Worm (Caenorhabditis elegans): Measurements from ENCODE around the gene grwd-1.

grwd-1 gene

ce11 chrIII:5196298-5197045, 43.2 kb downstream of the grwd-1 start:
- TF ChIP-seq nhr-25 (tag; optimal IDR thresholded peaks at IDR 0.05) (peak; percentile 31), lin-15B (tag; optimal IDR thresholded peaks at IDR 0.05) (no peak), elt-3 (tag; optimal IDR thresholded peaks at IDR 0.05) (peak in 1 of 3 experiments; percentile 71), ama-1 (optimal IDR thresholded peaks at IDR 0.05) (peak; percentile 69), nhr-43 (tag; optimal IDR thresholded peaks at IDR 0.05; ENCODE audit: poor library complexity, severe bottlenecking) (peak; percentile 19), elt-2 (tag; optimal IDR thresholded peaks at IDR 0.05) (peak; percentile 52), ZK546.5 (tag; optimal IDR thresholded peaks at IDR 0.05) (no peak)

DNA sequence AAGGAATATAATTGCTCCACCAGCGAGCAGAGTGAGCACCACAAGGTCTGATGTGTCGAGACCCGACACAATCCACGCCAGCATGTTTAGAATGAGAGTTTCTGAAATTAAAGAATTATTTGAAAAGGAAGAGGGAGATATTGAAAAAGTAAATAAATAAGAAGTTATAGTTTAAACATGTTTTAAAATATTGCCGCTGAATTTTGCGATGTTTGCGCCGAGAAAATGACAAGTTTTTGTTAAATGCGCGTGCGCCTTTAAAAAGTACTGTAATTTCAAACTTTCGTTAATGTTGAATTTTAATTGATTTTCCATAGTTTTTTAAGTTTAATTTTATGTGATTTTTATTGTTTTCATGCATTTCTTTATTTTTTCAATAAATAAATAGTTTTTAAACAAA, 46.3 kb downstream of the grwd-1 start, which contains the start of gene emb-8:
Gene emb-8, minus strand, starts transcription at position 101 of the 400 bp plus-strand sequence.
- TF ChIP-seq unc-39 (tag; optimal IDR thresholded peaks at IDR 0.05) (no peak), ceh-9 (tag; optimal IDR thresholded peaks at IDR 0.05) (no peak), nhr-12 (tag; optimal IDR thresholded peaks at IDR 0.05) (no peak), lin-39 (tag; optimal IDR thresholded peaks at IDR 0.05) (no peak), jun-1 (tag; optimal IDR thresholded peaks at IDR 0.05) (no peak), fkh-10 (GFP tag; optimal IDR thresholded peaks at IDR 0.05) (no peak), skn-1 (tag; optimal IDR thresholded peaks at IDR 0.05) (no peak), lsy-12 (tag; optimal IDR thresholded peaks at IDR 0.05) (no peak), nhr-237 (tag; optimal IDR thresholded peaks at IDR 0.05) (no peak), daf-12 (tag; optimal IDR thresholded peaks at IDR 0.05) (no peak), fos-1 (tag; optimal IDR thresholded peaks at IDR 0.05) (no peak), ama-1 (optimal IDR thresholded peaks at IDR 0.05) (no peak), elt-1 (tag; optimal IDR thresholded peaks at IDR 0.05) (no peak), fkh-2 (tag; optimal IDR thresholded peaks at IDR 0.05) (no peak), pqm-1 (tag; optimal IDR thresholded peaks at IDR 0.05) (no peak), ztf-11 (tag; optimal IDR thresholded peaks at IDR 0.05) (no peak), pha-4 (tag; optimal IDR thresholded peaks at IDR 0.05) (no peak), nfya-1 (tag; optimal IDR thresholded peaks at IDR 0.05; ENCODE audit: insufficient read depth) (no peak), R02D3.7 (tag; optimal IDR thresholded peaks at IDR 0.05) (no peak), zag-1 (tag; optimal IDR thresholded peaks at IDR 0.05) (no peak)

- TF ChIP-seq fos-1 (tag; optimal IDR thresholded peaks at IDR 0.05) (no peak), pha-4 (tag; optimal IDR thresholded peaks at IDR 0.05) (peak; percentile 68), pqm-1 (tag; optimal IDR thresholded peaks at IDR 0.05) (peak; percentile 52), snpc-4 (tag; optimal IDR thresholded peaks at IDR 0.05) (no peak), elt-2 (tag; optimal IDR thresholded peaks at IDR 0.05) (peak; percentile 49), lsy-12 (tag; optimal IDR thresholded peaks at IDR 0.05) (no peak), nhr-25 (tag; optimal IDR thresholded peaks at IDR 0.05) (no peak), ceh-28 (tag; optimal IDR thresholded peaks at IDR 0.05) (no peak), nhr-67 (tag; optimal IDR thresholded peaks at IDR 0.05) (no peak), ceh-16 (tag; optimal IDR thresholded peaks at IDR 0.05) (no peak), nhr-77 (tag; optimal IDR thresholded peaks at IDR 0.05) (no peak), ztf-11 (tag; optimal IDR thresholded peaks at IDR 0.05) (no peak), sea-2 (GFP tag; optimal IDR thresholded peaks at IDR 0.05) (no peak), nhr-12 (tag; optimal IDR thresholded peaks at IDR 0.05) (no peak), skn-1 (tag; optimal IDR thresholded peaks at IDR 0.05) (no peak), lin-39 (tag; optimal IDR thresholded peaks at IDR 0.05) (no peak), fkh-2 (tag; optimal IDR thresholded peaks at IDR 0.05) (no peak), aly-2 (tag; optimal IDR thresholded peaks at IDR 0.05) (no peak), egl-5 (tag; optimal IDR thresholded peaks at IDR 0.05) (no peak), eor-1 (tag; optimal IDR thresholded peaks at IDR 0.05) (no peak), ceh-82 (tag; optimal IDR thresholded peaks at IDR 0.05) (no peak), ama-1 (optimal IDR thresholded peaks at IDR 0.05) (no peak), nhr-76 (tag; optimal IDR thresholded peaks at IDR 0.05) (no peak), ceh-9 (tag; optimal IDR thresholded peaks at IDR 0.05) (no peak), jun-1 (tag; optimal IDR thresholded peaks at IDR 0.05) (peak; percentile 38), daf-12 (tag; optimal IDR thresholded peaks at IDR 0.05) (no peak), hmg-11 (tag; optimal IDR thresholded peaks at IDR 0.05) (no peak), fkh-10 (GFP tag; optimal IDR thresholded peaks at IDR 0.05) (no peak), unc-39 (tag; optimal IDR thresholded peaks at IDR 0.05) (no peak), nhr-43 (tag; optimal IDR thresholded peaks at IDR 0.05; ENCODE audit: poor library complexity, severe bottlenecking) (no peak), nhr-23 (tag; optimal IDR thresholded peaks at IDR 0.05) (no peak), ZK546.5 (tag; optimal IDR thresholded peaks at IDR 0.05) (no peak)
These were observed 47.1 kb downstream of the grwd-1 start for ce11 chrIII:5200349-5200748.
